Worm (Caenorhabditis elegans) whole organism, early embryonic: ENCODE results near the gene C36C5.14.

ENCODE experiments used
- B0310.2 ChIP-seq: sonication (generic microtip); optimal IDR thresholded peaks from 2 replicates; lab custom pipeline; 2016; ENCODE audit warnings: mild to moderate bottlenecking, missing genetic modification characterization, missing compliant biosample characterization
- ets-7 ChIP-seq: sonication (generic microtip); optimal IDR thresholded peaks from 2 replicates; lab custom pipeline; 2016; ENCODE audit warnings: missing genotype, missing genetic modification characterization, missing compliant biosample characterization

ce11 chrV:3144494-3144893, 20.8 kb downstream of the C36C5.14 start, which contains the start of gene srab-10:
- TF ChIP-seq B0310.2 (tag; lab: Kevin White, UChicago) (no peak), ets-7 (no peak)
